Worm (Caenorhabditis elegans): ENCODE data around the gene ZK1320.11.

DNA sequence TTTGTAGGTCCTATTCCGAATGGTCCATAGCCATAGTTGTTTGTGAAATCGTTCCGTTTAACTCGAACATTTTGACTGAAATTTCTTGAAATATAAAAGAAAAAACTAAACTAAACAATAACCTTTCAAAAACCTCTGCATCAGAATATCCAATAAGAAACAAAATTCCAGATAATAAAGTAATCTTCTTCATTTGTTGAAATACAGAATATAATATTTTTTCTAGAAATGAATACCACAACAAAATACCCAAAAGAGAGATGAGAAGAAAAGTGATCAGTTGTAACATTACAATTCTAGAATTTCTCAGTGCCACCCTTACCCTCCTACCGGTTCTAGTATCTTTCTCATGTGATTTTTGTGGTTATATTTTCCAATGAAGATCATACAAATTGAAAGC, 13.7 kb upstream of the ZK1320.11 start, which contains the start of gene ZK1307.2:
- TF ChIP-seq him-1 (tag; optimal IDR thresholded peaks at IDR 0.05) (no peak), dao-5 (tag; optimal IDR thresholded peaks at IDR 0.05) (no peak)
